Worm (Caenorhabditis elegans) whole organism, midembryonic: ENCODE results near the gene D1054.5.

ENCODE experiments used
- T22C8.4 ChIP-seq: fragments of 200-800 bp; sonication (Bioruptor generic); IDR thresholded peaks from 2 replicates; pipeline ENCODE4 v1.3.6; 2022; ENCODE audit warnings: missing genetic modification characterization, missing compliant biosample characterization
- cog-1 ChIP-seq: sonication (generic microtip); optimal IDR thresholded peaks from 2 replicates; lab custom pipeline; 2016; ENCODE audit warnings: missing genetic modification characterization, missing compliant biosample characterization
- flt-1 ChIP-seq: fragments of 200-800 bp; sonication (Bioruptor generic); IDR thresholded peaks from 2 replicates; pipeline ENCODE4 v1.3.6; 2022; ENCODE audit warnings: missing genetic modification characterization, missing compliant biosample characterization
- klf-2 ChIP-seq: fragments of 200-800 bp; sonication (Bioruptor generic); conservative IDR thresholded peaks from 2 replicates; pipeline ENCODE4 v1.3.6; 2022; ENCODE audit warnings: missing genetic modification reagents, missing genetic modification characterization, missing compliant biosample characterization
- med-1 ChIP-seq: sonication (generic microtip); optimal IDR thresholded peaks from 2 replicates; lab custom pipeline; 2017; ENCODE audit warnings: missing genetic modification characterization, mild to moderate bottlenecking, missing compliant biosample characterization, antibody characterized with exemption, missing genetic modification reagents; ENCODE audit not compliant: insufficient read depth
- ref-1 ChIP-seq: fragments of 200-800 bp; sonication (Bioruptor generic); conservative IDR thresholded peaks from 2 replicates; pipeline ENCODE4 v1.3.6; 2022; ENCODE audit warnings: missing genetic modification reagents, missing genetic modification characterization, missing compliant biosample characterization
- tab-1 ChIP-seq: fragments of 200-800 bp; sonication (Bioruptor generic); IDR thresholded peaks from 2 replicates; pipeline ENCODE4 v1.3.6; 2022; ENCODE audit warnings: missing genetic modification characterization, missing compliant biosample characterization
- ztf-23 ChIP-seq: fragments of 200-800 bp; sonication (Bioruptor generic); IDR thresholded peaks from 2 replicates; pipeline ENCODE4 v1.3.6; 2022; ENCODE audit warnings: missing genetic modification reagents, missing genetic modification characterization, missing compliant biosample characterization
- ztf-29 ChIP-seq: fragments of 200-800 bp; sonication (Bioruptor generic); IDR thresholded peaks from 2 replicates; pipeline ENCODE4 v1.3.6; 2022; ENCODE audit warnings: missing genetic modification reagents, missing genetic modification characterization, missing compliant biosample characterization

D1054.5 gene

ce11 chrV:10804374-10804773 lies 28.0 kb upstream of the D1054.5 start, which contains the start of gene secs-1:
TSS of gene secs-1 (minus strand) at chrV:10804474.
- no peak for TF ChIP-seq ref-1 (GFP tag; lab: Robert Waterston, UW)
- no peak for TF ChIP-seq klf-2 (GFP tag; lab: Robert Waterston, UW)
- no peak for TF ChIP-seq T22C8.4
- no peak for TF ChIP-seq tab-1
- TF ChIP-seq cog-1 (tag; lab: Kevin White, UChicago): no peak
- no peak for TF ChIP-seq ztf-29 (GFP tag; lab: Robert Waterston, UW)
- no peak for TF ChIP-seq med-1 (GFP tag; lab: Kevin White, UChicago)
- TF ChIP-seq flt-1: no peak
- no peak for TF ChIP-seq ztf-23

- TF ChIP-seq ztf-29 (GFP tag; lab: Robert Waterston, UW) (no peak), ref-1 (GFP tag; lab: Robert Waterston, UW) (no peak), tab-1 (no peak), cog-1 (tag; lab: Kevin White, UChicago) (no peak), ztf-23 (no peak)
These were observed 25.7 kb upstream of the D1054.5 start for ce11 chrV:10802060-10802459.

- TF ChIP-seq med-1 (GFP tag; lab: Kevin White, UChicago) (no peak), T22C8.4 (no peak), klf-2 (GFP tag; lab: Robert Waterston, UW) (no peak), ztf-23 (no peak), tab-1 (no peak), ztf-29 (GFP tag; lab: Robert Waterston, UW) (no peak), cog-1 (tag; lab: Kevin White, UChicago) (no peak)
These were observed 24.8 kb upstream of the D1054.5 start, which contains the start of gene D1054.18 for ce11 chrV:10801154-10801553. TSS of gene D1054.18 (minus strand) at chrV:10801198.

ce11 chrV:10798090-10798489 lies 21.7 kb upstream of the D1054.5 start, which contains the start of gene srh-184:
TSS of gene srh-184 (minus strand) at chrV:10798190.
- TF ChIP-seq flt-1 (no peak), T22C8.4 (no peak), cog-1 (tag; lab: Kevin White, UChicago) (no peak), klf-2 (GFP tag; lab: Robert Waterston, UW) (no peak), tab-1 (no peak), ztf-23 (no peak), ztf-29 (GFP tag; lab: Robert Waterston, UW) (no peak), med-1 (GFP tag; lab: Kevin White, UChicago) (no peak), ref-1 (GFP tag; lab: Robert Waterston, UW) (no peak)

ce11 chrV:10795494-10795893 lies 19.1 kb upstream of the D1054.5 start, which contains the start of gene D1054.19:
TSS of gene D1054.19 (plus strand) at chrV:10795794.
- no peak for TF ChIP-seq tab-1
- TF ChIP-seq med-1 (GFP tag; lab: Kevin White, UChicago): no peak
- no peak for TF ChIP-seq klf-2 (GFP tag; lab: Robert Waterston, UW)
- TF ChIP-seq T22C8.4: no peak

ce11 chrV:10794463-10794862 lies 18.1 kb upstream of the D1054.5 start:
- TF ChIP-seq cog-1 (tag; lab: Kevin White, UChicago) (no peak), ztf-29 (GFP tag; lab: Robert Waterston, UW) (no peak), T22C8.4 (no peak), ztf-23 (no peak), klf-2 (GFP tag; lab: Robert Waterston, UW) (no peak), ref-1 (GFP tag; lab: Robert Waterston, UW) (no peak), tab-1 (no peak), flt-1 (no peak)

- no peak for TF ChIP-seq med-1 (GFP tag; lab: Kevin White, UChicago)
- TF ChIP-seq tab-1: no peak
- TF ChIP-seq ztf-29 (GFP tag; lab: Robert Waterston, UW): no peak
- TF ChIP-seq cog-1 (tag; lab: Kevin White, UChicago): no peak
- TF ChIP-seq ztf-23: no peak
- TF ChIP-seq flt-1: no peak
- no peak for TF ChIP-seq ref-1 (GFP tag; lab: Robert Waterston, UW)
- TF ChIP-seq klf-2 (GFP tag; lab: Robert Waterston, UW): no peak
- no peak for TF ChIP-seq T22C8.4
These were observed 17.1 kb upstream of the D1054.5 start, which contains the start of gene ule-3 for ce11 chrV:10793498-10793897. TSS of gene ule-3 (plus strand) at chrV:10793798.

ce11 chrV:10792775-10793174 lies 16.4 kb upstream of the D1054.5 start, which contains the start of gene D1054.10:
TSS of gene D1054.10 (minus strand) at chrV:10792875.
- no peak for TF ChIP-seq flt-1
- no peak for TF ChIP-seq T22C8.4
- TF ChIP-seq ref-1 (GFP tag; lab: Robert Waterston, UW): no peak
- no peak for TF ChIP-seq cog-1 (tag; lab: Kevin White, UChicago)
- no peak for TF ChIP-seq med-1 (GFP tag; lab: Kevin White, UChicago)
- no peak for TF ChIP-seq ztf-23
- no peak for TF ChIP-seq tab-1
- no peak for TF ChIP-seq klf-2 (GFP tag; lab: Robert Waterston, UW)

ce11 chrV:10790921-10791320 lies 14.5 kb upstream of the D1054.5 start, which contains the start of gene D1054.9:
TSS of gene D1054.9 (minus strand) at chrV:10791057.
- TF ChIP-seq ztf-29 (GFP tag; lab: Robert Waterston, UW) (no peak), ztf-23 (no peak), flt-1 (no peak)

- no peak for TF ChIP-seq med-1 (GFP tag; lab: Kevin White, UChicago)
- no peak for TF ChIP-seq tab-1
- no peak for TF ChIP-seq ref-1 (GFP tag; lab: Robert Waterston, UW)
- TF ChIP-seq ztf-29 (GFP tag; lab: Robert Waterston, UW): no peak
- no peak for TF ChIP-seq flt-1
- TF ChIP-seq ztf-23: no peak
- no peak for TF ChIP-seq cog-1 (tag; lab: Kevin White, UChicago)
- no peak for TF ChIP-seq T22C8.4
- no peak for TF ChIP-seq klf-2 (GFP tag; lab: Robert Waterston, UW)
These were observed 7.6 kb upstream of the D1054.5 start, which contains the start of gene D1054.8 for ce11 chrV:10784011-10784410. TSS of gene D1054.8 (plus strand) at chrV:10784311.
